Worm (Caenorhabditis elegans) whole organism, L4 larva: ENCODE results near the gene unc-23.

ENCODE experiments used
- F26F4.8 ChIP-seq: fragments of 200-800 bp; sonication (Bioruptor generic); conservative IDR thresholded peaks from 2 replicates; pipeline ENCODE4 v1.3.6; 2022; ENCODE audit warnings: missing genetic modification characterization, missing compliant biosample characterization
- F37D6.2 ChIP-seq: sonication (generic microtip); optimal IDR thresholded peaks from 2 replicates; lab custom pipeline; 2016; ENCODE audit warnings: mild to moderate bottlenecking, missing genetic modification characterization, missing compliant biosample characterization
- T20F7.1 ChIP-seq: fragments of 200-800 bp; sonication (Bioruptor generic); optimal IDR thresholded peaks from 2 replicates; lab custom pipeline; 2018; ENCODE audit warnings: mild to moderate bottlenecking, missing genetic modification characterization, missing compliant biosample characterization
- Y105C5A.15 ChIP-seq: fragments of 200-800 bp; sonication (Bioruptor generic); IDR thresholded peaks from 2 replicates; pipeline ENCODE4 v1.3.6; 2022; ENCODE audit warnings: missing genetic modification characterization, missing compliant biosample characterization
- Y5F2A.4 ChIP-seq: fragments of 200-800 bp; sonication (Bioruptor generic); optimal IDR thresholded peaks from 2 replicates; lab custom pipeline; 2018; ENCODE audit warnings: mild to moderate bottlenecking, missing genetic modification characterization, missing compliant biosample characterization
- ZK337.2 ChIP-seq: fragments of 200-800 bp; sonication (Bioruptor generic); IDR thresholded peaks from 2 replicates; pipeline ENCODE4 v1.3.6; 2022; ENCODE audit warnings: missing genetic modification reagents, missing genetic modification characterization, missing compliant biosample characterization
- ZK546.5 ChIP-seq, 2 experiments: sonication (generic microtip); optimal IDR thresholded peaks; 2 replicates each; lab custom pipeline; 2017; ENCODE audit warnings: missing biosample characterization in 2 of 2, missing genetic modification characterization in 2 of 2
- ama-1 ChIP-seq: fragments of 150-350 bp; optimal IDR thresholded peaks from 2 replicates; lab custom pipeline; 2014; ENCODE audit warnings: inconsistent platforms, mixed read lengths
- ceh-82 ChIP-seq: sonication (generic microtip); optimal IDR thresholded peaks from 2 replicates; lab custom pipeline; 2017; ENCODE audit warnings: missing biosample characterization, missing genetic modification characterization
- ces-1 ChIP-seq: fragments of 150-350 bp; sonication (generic microtip); optimal IDR thresholded peaks from 4 replicates; lab custom pipeline; 2014; ENCODE audit warnings: missing biosample characterization, missing genetic modification reagents, missing genetic modification characterization
- ctbp-1 ChIP-seq: fragments of 200-800 bp; sonication (Bioruptor generic); IDR thresholded peaks from 2 replicates; pipeline ENCODE4 v1.3.6; 2022; ENCODE audit warnings: missing genetic modification reagents, missing genetic modification characterization, missing compliant biosample characterization
- dmd-8 ChIP-seq: fragments of 200-800 bp; sonication (Bioruptor generic); IDR thresholded peaks from 2 replicates; pipeline ENCODE4 v1.3.6; 2022; ENCODE audit warnings: missing genetic modification characterization, missing compliant biosample characterization
- duxl-1 ChIP-seq: sonication (generic microtip); optimal IDR thresholded peaks from 2 replicates; lab custom pipeline; 2016; ENCODE audit warnings: mild to moderate bottlenecking, missing genetic modification characterization, moderate library complexity, missing compliant biosample characterization; ENCODE audit not compliant: poor library complexity
- dve-1 ChIP-seq: sonication (generic microtip); optimal IDR thresholded peaks from 2 replicates; lab custom pipeline; 2017; ENCODE audit warnings: antibody characterized with exemption, mild to moderate bottlenecking, missing genetic modification characterization, missing compliant biosample characterization; ENCODE audit not compliant: insufficient read depth
- fkh-10 ChIP-seq: fragments of 150-350 bp; optimal IDR thresholded peaks from 2 replicates; lab custom pipeline; 2014; ENCODE audit warnings: missing biosample characterization, missing genetic modification reagents, missing genetic modification characterization
- fos-1 ChIP-seq: fragments of 150-350 bp; optimal IDR thresholded peaks from 2 replicates; lab custom pipeline; 2014; ENCODE audit warnings: missing biosample characterization, missing genetic modification characterization
- gei-8 ChIP-seq: fragments of 200-800 bp; sonication (Bioruptor generic); optimal IDR thresholded peaks from 2 replicates; lab custom pipeline; 2018; ENCODE audit warnings: mild to moderate bottlenecking, missing genetic modification characterization, missing compliant biosample characterization
- hlh-11 ChIP-seq: fragments of 200-800 bp; sonication (Bioruptor generic); optimal IDR thresholded peaks from 2 replicates; lab custom pipeline; 2018; ENCODE audit warnings: mild to moderate bottlenecking, missing genetic modification characterization, missing compliant biosample characterization
- hlh-30 ChIP-seq: sonication (generic microtip); optimal IDR thresholded peaks from 2 replicates; lab custom pipeline; 2017; ENCODE audit warnings: antibody characterized with exemption, mild to moderate bottlenecking, missing genetic modification characterization, missing compliant biosample characterization; ENCODE audit not compliant: insufficient read depth
- hmg-1.1 ChIP-seq: fragments of 200-800 bp; sonication (Bioruptor generic); IDR thresholded peaks from 2 replicates; pipeline ENCODE4 v1.3.6; 2022; ENCODE audit warnings: missing genetic modification reagents, missing genetic modification characterization, missing compliant biosample characterization
- lim-7 ChIP-seq: fragments of 200-800 bp; sonication (Bioruptor generic); IDR thresholded peaks from 2 replicates; pipeline ENCODE4 v1.3.6; 2022; ENCODE audit warnings: missing genetic modification characterization, missing compliant biosample characterization
- lin-1 ChIP-seq: fragments of 200-800 bp; sonication (Bioruptor generic); IDR thresholded peaks from 2 replicates; pipeline ENCODE4 v1.3.6; 2022; ENCODE audit warnings: missing genetic modification reagents, missing genetic modification characterization, missing compliant biosample characterization
- lin-13 ChIP-seq: fragments of 150-350 bp; optimal IDR thresholded peaks from 2 replicates; lab custom pipeline; 2014; ENCODE audit warnings: missing biosample characterization, missing genetic modification reagents, missing genetic modification characterization
- lin-29 ChIP-seq: fragments of 200-800 bp; sonication (Bioruptor generic); IDR thresholded peaks from 2 replicates; pipeline ENCODE4 v1.3.6; 2022; ENCODE audit warnings: missing genetic modification reagents, missing genetic modification characterization, missing compliant biosample characterization
- lir-3 ChIP-seq: sonication (generic microtip); optimal IDR thresholded peaks from 2 replicates; lab custom pipeline; 2016; ENCODE audit warnings: mild to moderate bottlenecking, missing genetic modification characterization, missing compliant biosample characterization
- lsy-2 ChIP-seq, 2 experiments: fragments of 150-350 bp in 1 of 2; sonication (generic microtip) in 1 of 2; optimal IDR thresholded peaks; 2 replicates each; lab custom pipeline; 2014 to 2017; ENCODE audit warnings: missing biosample characterization in 2 of 2, missing genetic modification characterization in 2 of 2
- madf-5 ChIP-seq, 2 experiments: fragments of 200-800 bp; sonication (Bioruptor generic); IDR thresholded peaks; 2 replicates each; pipeline ENCODE4 v1.3.6; 2022; ENCODE audit warnings: missing compliant biosample characterization in 2 of 2, missing genetic modification characterization in 2 of 2
- madf-9 ChIP-seq: fragments of 200-800 bp; sonication (Bioruptor generic); conservative IDR thresholded peaks from 2 replicates; pipeline ENCODE4 v1.3.6; 2022; ENCODE audit warnings: missing genetic modification reagents, missing genetic modification characterization, missing compliant biosample characterization
- mdl-1 ChIP-seq, 2 experiments: fragments of 150-350 bp in 1 of 2; sonication (generic microtip) in 1 of 2; optimal IDR thresholded peaks; 2 replicates each; lab custom pipeline; 2014 to 2017; ENCODE audit warnings: missing biosample characterization in 2 of 2, missing genetic modification characterization in 2 of 2
- mdt-29 ChIP-seq: fragments of 200-800 bp; sonication (Bioruptor generic); IDR thresholded peaks from 2 replicates; pipeline ENCODE4 v1.3.6; 2022; ENCODE audit warnings: missing genetic modification reagents, missing genetic modification characterization, missing compliant biosample characterization
- mep-1 ChIP-seq: fragments of 150-350 bp; sonication (generic microtip); optimal IDR thresholded peaks from 3 replicates; lab custom pipeline; 2014; ENCODE audit warnings: missing biosample characterization, missing genetic modification characterization
- mes-2 ChIP-seq: sonication (generic microtip); optimal IDR thresholded peaks from 2 replicates; lab custom pipeline; 2016; ENCODE audit warnings: missing genotype, mild to moderate bottlenecking, missing genetic modification characterization, missing compliant biosample characterization; ENCODE audit not compliant: poor library complexity, severe bottlenecking
- mxl-2 ChIP-seq: fragments of 200-800 bp; sonication (Bioruptor generic); conservative IDR thresholded peaks from 2 replicates; pipeline ENCODE4 v1.3.6; 2022; ENCODE audit warnings: missing genetic modification reagents, missing genetic modification characterization, missing compliant biosample characterization
- mxl-3 ChIP-seq: fragments of 200-800 bp; sonication (Bioruptor generic); optimal IDR thresholded peaks from 2 replicates; lab custom pipeline; 2018; ENCODE audit warnings: mild to moderate bottlenecking, missing genetic modification characterization, missing compliant biosample characterization
- nhr-10 ChIP-seq: fragments of 150-350 bp; optimal IDR thresholded peaks from 2 replicates; lab custom pipeline; 2014; ENCODE audit warnings: missing biosample characterization, missing genetic modification characterization
- nhr-11 ChIP-seq: fragments of 150-350 bp; optimal IDR thresholded peaks from 2 replicates; lab custom pipeline; 2014; ENCODE audit warnings: missing biosample characterization, missing genetic modification characterization
- nhr-25 ChIP-seq: sonication (generic microtip); optimal IDR thresholded peaks from 2 replicates; lab custom pipeline; 2017; ENCODE audit warnings: missing genetic modification characterization, mild to moderate bottlenecking, missing compliant biosample characterization, antibody characterized with exemption, moderate library complexity, borderline replicate concordance; ENCODE audit not compliant: insufficient read depth
- php-3 ChIP-seq: fragments of 200-800 bp; sonication (Bioruptor generic); IDR thresholded peaks from 2 replicates; pipeline ENCODE4 v1.3.6; 2022; ENCODE audit warnings: missing genetic modification reagents, missing genetic modification characterization, missing compliant biosample characterization
- rbr-2 ChIP-seq: sonication (generic microtip); optimal IDR thresholded peaks from 2 replicates; lab custom pipeline; 2016; ENCODE audit warnings: missing genotype, missing genetic modification characterization, missing compliant biosample characterization
- sdz-12 ChIP-seq: fragments of 200-800 bp; sonication (Bioruptor generic); optimal IDR thresholded peaks from 2 replicates; lab custom pipeline; 2018; ENCODE audit warnings: mild to moderate bottlenecking, missing genetic modification characterization, missing compliant biosample characterization
- skn-1 ChIP-seq: fragments of 150-350 bp; optimal IDR thresholded peaks from 2 replicates; lab custom pipeline; 2014; ENCODE audit warnings: missing biosample characterization, missing genetic modification characterization
- snpc-4 ChIP-seq: fragments of 150-350 bp; optimal IDR thresholded peaks from 2 replicates; lab custom pipeline; 2014; ENCODE audit warnings: missing biosample characterization, missing genetic modification characterization
- tag-97 ChIP-seq: fragments of 200-800 bp; sonication (Bioruptor generic); IDR thresholded peaks from 2 replicates; pipeline ENCODE4 v1.3.6; 2022; ENCODE audit warnings: missing genetic modification characterization, missing compliant biosample characterization
- unc-39 ChIP-seq: sonication (generic microtip); optimal IDR thresholded peaks from 2 replicates; lab custom pipeline; 2017; ENCODE audit warnings: missing biosample characterization, missing genetic modification characterization
- unc-62 ChIP-seq, 3 experiments: fragments of 150-350 bp in 1 of 3; sonication (generic microtip); optimal IDR thresholded peaks in 2 of 3; peaks in 1 of 3; 1 replicate in 1 of 3; 2 replicates in 2 of 3; lab custom pipeline; 2014 to 2017; ENCODE audit warnings: missing biosample characterization in 3 of 3, missing genetic modification characterization in 3 of 3, missing genetic modification reagents in 3 of 3, missing genotype in 1 of 3
- vab-7 ChIP-seq: fragments of 200-800 bp; sonication (Bioruptor generic); IDR thresholded peaks from 2 replicates; pipeline ENCODE4 v1.3.6; 2022; ENCODE audit warnings: missing genetic modification reagents, missing genetic modification characterization, missing compliant biosample characterization
- zag-1 ChIP-seq: fragments of 150-350 bp; optimal IDR thresholded peaks from 2 replicates; lab custom pipeline; 2014; ENCODE audit warnings: missing biosample characterization, missing genetic modification characterization
- zfp-2 ChIP-seq: sonication (generic microtip); optimal IDR thresholded peaks from 2 replicates; lab custom pipeline; 2016; ENCODE audit warnings: mild to moderate bottlenecking, missing genetic modification characterization, missing compliant biosample characterization
- zip-11 ChIP-seq: fragments of 200-800 bp; sonication (Bioruptor generic); IDR thresholded peaks from 2 replicates; pipeline ENCODE4 v1.3.6; 2022; ENCODE audit warnings: missing genetic modification characterization, missing compliant biosample characterization
- ztf-11 ChIP-seq: fragments of 150-350 bp; optimal IDR thresholded peaks from 2 replicates; lab custom pipeline; 2014; ENCODE audit warnings: missing biosample characterization, missing genetic modification characterization

The unc-23 gene

DNA sequence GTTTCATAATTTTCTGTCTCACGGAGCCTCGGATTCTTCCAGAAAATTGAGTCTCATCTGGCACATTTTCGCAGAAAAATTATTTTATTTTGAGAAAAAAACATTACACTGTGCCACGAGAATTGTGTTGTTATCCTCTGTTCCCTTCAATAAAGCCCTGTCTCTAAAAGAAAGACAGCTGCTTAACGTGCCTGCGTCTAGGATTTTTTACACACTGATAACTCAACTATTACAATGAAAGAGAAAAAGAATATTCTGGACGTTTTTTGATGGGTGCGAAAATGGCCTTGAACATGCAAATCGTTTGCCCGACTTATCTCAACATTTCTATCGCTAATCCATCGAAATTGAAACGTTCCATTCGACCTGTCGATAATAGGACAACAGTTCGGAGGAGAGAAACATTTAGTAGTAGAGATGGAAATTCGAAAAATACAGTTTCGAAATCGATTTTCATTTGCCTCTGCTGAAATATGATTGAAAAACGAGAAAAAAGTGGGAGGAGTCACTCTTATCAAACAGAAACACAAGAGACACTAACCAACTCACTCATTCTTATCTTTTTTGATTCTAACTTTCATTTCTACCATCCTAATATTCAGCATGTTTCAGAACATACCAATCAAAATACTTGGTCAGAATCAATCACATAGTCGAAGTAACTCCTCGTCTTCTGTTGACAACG lies 774 bp downstream of the unc-23 start:
- TF ChIP-seq rbr-2 (tag; lab: Kevin White, UChicago) = no peak
- peak; percentile 22 for TF ChIP-seq hlh-30 (tag; lab: Kevin White, UChicago)
- no peak for TF ChIP-seq lin-13
- no peak for TF ChIP-seq hmg-1.1
- TF ChIP-seq zip-11 (GFP tag; lab: Robert Waterston, UW) = no peak
- TF ChIP-seq mep-1 = peak; percentile 6
- peak in 1 of 2 experiments; percentile 96 for TF ChIP-seq unc-62 (GFP tag; optimal IDR thresholded peaks at IDR 0.05 in 1 of 2; lab: Kevin White, UChicago)
- TF ChIP-seq unc-62 (tag; optimal IDR thresholded peaks at IDR 0.05; lab: Kevin White, UChicago) = no peak
- no peak for TF ChIP-seq ctbp-1 (GFP tag; lab: Robert Waterston, UW)
- TF ChIP-seq Y105C5A.15 (GFP tag; lab: Robert Waterston, UW) = no peak
- TF ChIP-seq lir-3 = no peak
- TF ChIP-seq sdz-12 (GFP tag; lab: Kevin White, UChicago) = no peak
- no peak for TF ChIP-seq fkh-10 (GFP tag; lab: Kevin White, UChicago)
- TF ChIP-seq Y5F2A.4 = no peak
- TF ChIP-seq gei-8 (GFP tag; lab: Kevin White, UChicago) = no peak
- peak in 1 of 2 experiments; percentile 16 for TF ChIP-seq mdl-1 (tag; optimal IDR thresholded peaks at IDR 0.05; lab: Kevin White, UChicago)
- peak; percentile 33 for TF ChIP-seq nhr-11 (tag; lab: Kevin White, UChicago)
- TF ChIP-seq ZK546.5 (tag; optimal IDR thresholded peaks at IDR 0.05; lab: Kevin White, UChicago) = no peak
- no peak for TF ChIP-seq nhr-10
- no peak for TF ChIP-seq mes-2 (tag; lab: Kevin White, UChicago)
- TF ChIP-seq mdt-29 (GFP tag; lab: Robert Waterston, UW) = no peak
- no peak for TF ChIP-seq dmd-8
- no peak for TF ChIP-seq madf-9
- no peak for TF ChIP-seq fos-1
- no peak for TF ChIP-seq hlh-11 (tag; lab: Kevin White, UChicago)
- no peak for TF ChIP-seq nhr-25 (tag; lab: Kevin White, UChicago)
- TF ChIP-seq lim-7 = no peak
- TF ChIP-seq F37D6.2 (tag; lab: Kevin White, UChicago) = no peak
- peak in 1 of 2 experiments; percentile 32 for TF ChIP-seq lsy-2 (tag; optimal IDR thresholded peaks at IDR 0.05; lab: Kevin White, UChicago)
- no peak for TF ChIP-seq madf-5 (GFP tag; IDR thresholded peaks at IDR 0.05; lab: Robert Waterston, UW)
- peak; percentile 26 for TF ChIP-seq dve-1
- no peak for TF ChIP-seq zag-1 (tag; lab: Kevin White, UChicago)
- peak; percentile 8 for TF ChIP-seq ama-1 (lab: Kevin White, UChicago)
- TF ChIP-seq unc-39 (tag; lab: Kevin White, UChicago) = no peak
- no peak for TF ChIP-seq tag-97 (GFP tag; lab: Robert Waterston, UW)
- peak; percentile 23 for TF ChIP-seq mxl-3 (GFP tag; lab: Kevin White, UChicago)
- TF ChIP-seq ztf-11 (tag; lab: Kevin White, UChicago) = no peak
- no peak for TF ChIP-seq mxl-2 (GFP tag; lab: Robert Waterston, UW)
- TF ChIP-seq F26F4.8 (GFP tag; lab: Robert Waterston, UW) = no peak
- no peak for TF ChIP-seq snpc-4
- TF ChIP-seq lin-1 (GFP tag; lab: Robert Waterston, UW) = no peak
- TF ChIP-seq ceh-82 (tag; lab: Kevin White, UChicago) = no peak
- TF ChIP-seq php-3 (GFP tag; lab: Robert Waterston, UW) = no peak
- TF ChIP-seq T20F7.1 = no peak
- TF ChIP-seq zfp-2 (tag; lab: Kevin White, UChicago) = no peak
- no peak for TF ChIP-seq vab-7
- no peak for TF ChIP-seq ZK337.2 (GFP tag; lab: Robert Waterston, UW)
- no peak for TF ChIP-seq lin-29 (GFP tag; lab: Robert Waterston, UW)
- TF ChIP-seq ces-1 = no peak
- no peak for TF ChIP-seq skn-1 (tag; lab: Kevin White, UChicago)
- no peak for TF ChIP-seq duxl-1 (tag; lab: Kevin White, UChicago)
